Comparison of ENCODE assay signal across 2 worm cellular contexts in genomic region chrIII:25582-25996, ce11.
TF ChIP-seq lines count a peak whose summit lies in the region.

No protein-coding gene starts in this region.

TF ChIP-seq in whole organism, L2 larva, 48 proteins besides CTCF, POLR2A, EP300 and RAD21 (continued from another document):
- TF ChIP-seq ztf-11 (tag; optimal IDR thresholded peaks at IDR 0.05; lab: Kevin White, UChicago) (no peak), nhr-11 (tag; optimal IDR thresholded peaks at IDR 0.05; lab: Kevin White, UChicago) (no peak), sem-4 (tag; optimal IDR thresholded peaks at IDR 0.05; lab: Kevin White, UChicago) (no peak), alr-1 (tag; optimal IDR thresholded peaks at IDR 0.05; lab: Kevin White, UChicago) (no peak), zag-1 (tag; optimal IDR thresholded peaks at IDR 0.05; lab: Kevin White, UChicago) (peak; percentile 74), lin-39 (tag; optimal IDR thresholded peaks at IDR 0.05; lab: Kevin White, UChicago) (no peak), nhr-23 (tag; optimal IDR thresholded peaks at IDR 0.05; lab: Kevin White, UChicago) (no peak), crh-2 (tag; optimal IDR thresholded peaks at IDR 0.05; lab: Kevin White, UChicago) (peak; percentile 54), ZK546.5 (tag; optimal IDR thresholded peaks at IDR 0.05; lab: Kevin White, UChicago) (no peak), unc-55 (GFP tag; optimal IDR thresholded peaks at IDR 0.05; lab: Kevin White, UChicago) (peak; percentile 88), nhr-12 (tag; optimal IDR thresholded peaks at IDR 0.05; lab: Kevin White, UChicago) (no peak), sma-3 (GFP tag; optimal IDR thresholded peaks at IDR 0.05; lab: Kevin White, UChicago) (no peak), elt-3 (tag; optimal IDR thresholded peaks at IDR 0.05; lab: Kevin White, UChicago) (no peak), lin-13 (GFP tag; optimal IDR thresholded peaks at IDR 0.05; lab: Kevin White, UChicago) (peak; percentile 62), Y55F3AM.14 (GFP tag; optimal IDR thresholded peaks at IDR 0.05; lab: Kevin White, UChicago) (peak; percentile 11), mbf-1 (tag; optimal IDR thresholded peaks at IDR 0.05; lab: Kevin White, UChicago) (no peak), mab-5 (tag; optimal IDR thresholded peaks at IDR 0.05; lab: Kevin White, UChicago) (peak; percentile 32), snpc-4 (tag; optimal IDR thresholded peaks at IDR 0.05; lab: Kevin White, UChicago) (no peak), gmeb-1 (tag; optimal IDR thresholded peaks at IDR 0.05; lab: Kevin White, UChicago) (no peak), dmd-4 (tag; optimal IDR thresholded peaks at IDR 0.05; lab: Kevin White, UChicago) (no peak), aly-2 (tag; optimal IDR thresholded peaks at IDR 0.05; lab: Kevin White, UChicago) (no peak), nhr-10 (tag; optimal IDR thresholded peaks at IDR 0.05; lab: Kevin White, UChicago) (no peak), sma-9 (GFP tag; optimal IDR thresholded peaks at IDR 0.05; lab: Kevin White, UChicago) (peak; percentile 87), sma-9 (tag; optimal IDR thresholded peaks at IDR 0.05; lab: Kevin White, UChicago) (no peak), unc-39 (tag; optimal IDR thresholded peaks at IDR 0.05; lab: Kevin White, UChicago) (no peak)
TF ChIP-seq in whole organism, L2 larva: peak in this region for 19.

TF ChIP-seq in whole organism, L4 larva, 104 proteins besides CTCF, POLR2A, EP300 and RAD21 (continued from another document):
- peak; percentile 82 for TF ChIP-seq fkh-10 (GFP tag; optimal IDR thresholded peaks at IDR 0.05; lab: Kevin White, UChicago)
- no peak for TF ChIP-seq ZK337.2 (GFP tag; IDR thresholded peaks at IDR 0.05; lab: Robert Waterston, UW)
- TF ChIP-seq F37D6.2 (tag; optimal IDR thresholded peaks at IDR 0.05; lab: Kevin White, UChicago) = peak; percentile 80
- peak; percentile 76 for TF ChIP-seq nhr-48 (tag; optimal IDR thresholded peaks at IDR 0.05; lab: Kevin White, UChicago)
- TF ChIP-seq arid-1 (GFP tag; conservative IDR thresholded peaks at IDR 0.05; lab: Robert Waterston, UW) = peak; percentile 65; the same call in 1 of the 2 replicates
- no peak for TF ChIP-seq madf-5 (GFP tag; IDR thresholded peaks at IDR 0.05; lab: Robert Waterston, UW)
- no peak for TF ChIP-seq F26F4.8 (GFP tag; conservative IDR thresholded peaks at IDR 0.05; lab: Robert Waterston, UW)
- no peak for TF ChIP-seq daf-8 (GFP tag; IDR thresholded peaks at IDR 0.05; lab: Robert Waterston, UW)
- TF ChIP-seq dmd-8 (GFP tag; IDR thresholded peaks at IDR 0.05; lab: Robert Waterston, UW) = peak; percentile 51; the same call in 1 of the 2 replicates
- 0 out of 2 replicates have a peak, but pooled peaks have one; percentile 12 for TF ChIP-seq tag-97 (GFP tag; IDR thresholded peaks at IDR 0.05; lab: Robert Waterston, UW)
- no peak for TF ChIP-seq nhr-41 (GFP tag; IDR thresholded peaks at IDR 0.05; lab: Robert Waterston, UW)
- TF ChIP-seq aha-1 (tag; lab: Kevin White, UChicago) = peak; percentile 93
- TF ChIP-seq mep-1 (tag; optimal IDR thresholded peaks at IDR 0.05; lab: Kevin White, UChicago) = peak; percentile 46
- no peak for TF ChIP-seq F10B5.3 (tag; optimal IDR thresholded peaks at IDR 0.05; lab: Kevin White, UChicago)
- TF ChIP-seq ztf-7 (tag; optimal IDR thresholded peaks at IDR 0.05; lab: Kevin White, UChicago) = no peak
- peak; percentile 82 for TF ChIP-seq hmg-1.1 (GFP tag; IDR thresholded peaks at IDR 0.05; lab: Robert Waterston, UW)
- peak; percentile 62; the same call in 1 of the 2 replicates for TF ChIP-seq tra-1 (GFP tag; IDR thresholded peaks at IDR 0.05; lab: Robert Waterston, UW)
- TF ChIP-seq ceh-20 (GFP tag; IDR thresholded peaks at IDR 0.05; lab: Robert Waterston, UW) = peak; percentile 68
- TF ChIP-seq zag-1 (tag; optimal IDR thresholded peaks at IDR 0.05; lab: Kevin White, UChicago) = peak; percentile 32
- no peak for TF ChIP-seq saeg-2 (GFP tag; IDR thresholded peaks at IDR 0.05; lab: Robert Waterston, UW)
- TF ChIP-seq unc-39 (tag; optimal IDR thresholded peaks at IDR 0.05; lab: Kevin White, UChicago) = no peak
- TF ChIP-seq ceh-44 (GFP tag; IDR thresholded peaks at IDR 0.05; lab: Robert Waterston, UW) = no peak
- TF ChIP-seq ceh-62 (tag; optimal IDR thresholded peaks at IDR 0.05; lab: Kevin White, UChicago) = no peak
- peak; percentile 55 for TF ChIP-seq mes-2 (tag; optimal IDR thresholded peaks at IDR 0.05; lab: Kevin White, UChicago; ENCODE audit: poor library complexity, severe bottlenecking)
- no peak for TF ChIP-seq spr-1 (tag; optimal IDR thresholded peaks at IDR 0.05; lab: Kevin White, UChicago)
- TF ChIP-seq egl-43 (GFP tag; IDR thresholded peaks at IDR 0.05; lab: Robert Waterston, UW) = peak; percentile 84
- TF ChIP-seq pha-4 (GFP tag; IDR thresholded peaks at IDR 0.05; lab: Robert Waterston, UW) = no peak
- no peak for TF ChIP-seq pha-4 (tag; optimal IDR thresholded peaks at IDR 0.05; lab: Kevin White, UChicago)
- TF ChIP-seq ztf-11 (tag; optimal IDR thresholded peaks at IDR 0.05; lab: Kevin White, UChicago) = no peak
- peak; percentile 84 for TF ChIP-seq hlh-11 (tag; optimal IDR thresholded peaks at IDR 0.05; lab: Kevin White, UChicago)
- TF ChIP-seq daf-19 (GFP tag; conservative IDR thresholded peaks at IDR 0.05; lab: Robert Waterston, UW) = no peak
- TF ChIP-seq dmd-9 (GFP tag; IDR thresholded peaks at IDR 0.05; lab: Robert Waterston, UW) = no peak
- TF ChIP-seq mxl-2 (GFP tag; conservative IDR thresholded peaks at IDR 0.05; lab: Robert Waterston, UW) = no peak
- no peak for TF ChIP-seq nhr-10 (tag; optimal IDR thresholded peaks at IDR 0.05; lab: Kevin White, UChicago)
- no peak for TF ChIP-seq nhr-42 (GFP tag; IDR thresholded peaks at IDR 0.05; lab: Robert Waterston, UW)
- TF ChIP-seq mdt-29 (GFP tag; IDR thresholded peaks at IDR 0.05; lab: Robert Waterston, UW) = no peak
- no peak for TF ChIP-seq ces-1 (GFP tag; optimal IDR thresholded peaks at IDR 0.05; lab: Kevin White, UChicago)
- peak in 1 of 2 experiments; percentile 80 for TF ChIP-seq hif-1 (tag; optimal IDR thresholded peaks at IDR 0.05; lab: Kevin White, UChicago)
